Fruit fly (Drosophila melanogaster) whole organism, embryonic: Measurements from ENCODE around the gene CG45099.

ENCODE experiments used
- Bgb ChIP-seq: fragments of 200-800 bp; sonication (Bioruptor generic); IDR thresholded peaks from 2 replicates; pipeline ENCODE4 v1.3.6; 2022; ENCODE audit warnings: missing biosample characterization, missing genetic modification characterization; ENCODE audit not compliant: partially characterized antibody
- CG10959 ChIP-seq: fragments of 200-800 bp; sonication (Bioruptor generic); IDR thresholded peaks from 2 replicates; pipeline ENCODE4 v1.3.6; 2022; ENCODE audit warnings: missing biosample characterization, missing genetic modification characterization
- CG12071 ChIP-seq: fragments of 200-800 bp; sonication (Bioruptor generic); optimal IDR thresholded peaks from 3 replicates; lab custom pipeline; 2018; ENCODE audit warnings: missing biosample characterization, mild to moderate bottlenecking, missing genetic modification characterization
- CG12155 ChIP-seq: fragments of 200-800 bp; sonication (Bioruptor generic); optimal IDR thresholded peaks from 3 replicates; lab custom pipeline; 2016; ENCODE audit warnings: missing biosample characterization, missing genetic modification characterization
- CG13775 ChIP-seq: fragments of 200-800 bp; sonication (Bioruptor generic); optimal IDR thresholded peaks from 3 replicates; lab custom pipeline; 2017; ENCODE audit warnings: missing biosample characterization, mild to moderate bottlenecking, missing genetic modification characterization
- CG13894 ChIP-seq: fragments of 200-800 bp; sonication (Bioruptor generic); optimal IDR thresholded peaks from 3 replicates; lab custom pipeline; 2018; ENCODE audit warnings: missing biosample characterization, mild to moderate bottlenecking, missing genetic modification characterization, moderate library complexity
- CG14965 ChIP-seq: fragments of 200-800 bp; sonication (Bioruptor generic); optimal IDR thresholded peaks from 2 replicates; lab custom pipeline; 2016; ENCODE audit warnings: missing biosample characterization, missing genetic modification characterization, borderline replicate concordance
- CG15514 ChIP-seq: fragments of 200-800 bp; sonication (Bioruptor generic); optimal IDR thresholded peaks from 3 replicates; lab custom pipeline; 2017; ENCODE audit warnings: missing biosample characterization, missing genetic modification characterization, mild to moderate bottlenecking, moderate library complexity, missing genetic modification reagents
- CG16863 ChIP-seq: fragments of 200-800 bp; sonication (Bioruptor generic); optimal IDR thresholded peaks from 3 replicates; lab custom pipeline; 2016; ENCODE audit warnings: missing biosample characterization, missing genetic modification characterization
- CG17802 ChIP-seq: fragments of 200-800 bp; sonication (Bioruptor generic); optimal IDR thresholded peaks from 2 replicates; lab custom pipeline; 2018; ENCODE audit warnings: missing biosample characterization, mild to moderate bottlenecking, missing genetic modification characterization, moderate library complexity
- CG18619 ChIP-seq: fragments of 200-800 bp; sonication (Bioruptor generic); optimal IDR thresholded peaks from 3 replicates; lab custom pipeline; 2017; ENCODE audit warnings: missing biosample characterization, mild to moderate bottlenecking, missing genetic modification characterization
- CG3065 ChIP-seq: fragments of 200-800 bp; sonication (Bioruptor generic); optimal IDR thresholded peaks from 2 replicates; lab custom pipeline; 2016; ENCODE audit warnings: missing biosample characterization, missing genetic modification characterization
- CG32532 ChIP-seq: fragments of 200-800 bp; sonication (Bioruptor generic); IDR thresholded peaks from 2 replicates; pipeline ENCODE4 v1.3.6; 2022; ENCODE audit warnings: missing biosample characterization, missing genetic modification characterization
- CG3407 ChIP-seq: fragments of 200-800 bp; sonication (Bioruptor generic); optimal IDR thresholded peaks from 2 replicates; lab custom pipeline; 2018; ENCODE audit warnings: missing biosample characterization, mild to moderate bottlenecking, missing genetic modification characterization
- CG4360 ChIP-seq: fragments of 200-800 bp; sonication (Bioruptor generic); IDR thresholded peaks from 2 replicates; pipeline ENCODE4 v1.3.6; 2022; ENCODE audit warnings: missing biosample characterization, missing genetic modification characterization
- Doc3 ChIP-seq: fragments of 200-800 bp; sonication (Bioruptor generic); IDR thresholded peaks from 3 replicates; pipeline ENCODE4 v1.3.6; 2022; ENCODE audit warnings: missing biosample characterization, missing genetic modification characterization; ENCODE audit not compliant: partially characterized antibody
- H15 ChIP-seq: fragments of 200-800 bp; sonication (Bioruptor generic); IDR thresholded peaks from 3 replicates; pipeline ENCODE4 v1.3.6; 2022; ENCODE audit warnings: missing biosample characterization, missing genetic modification characterization
- H2.0 ChIP-seq: fragments of 200-800 bp; sonication (Bioruptor generic); IDR thresholded peaks from 2 replicates; pipeline ENCODE4 v1.3.6; 2022; ENCODE audit warnings: missing biosample characterization, missing genetic modification characterization
- HLH3B ChIP-seq: fragments of 200-800 bp; sonication (Bioruptor generic); IDR thresholded peaks from 2 replicates; pipeline ENCODE4 v1.3.6; 2022; ENCODE audit warnings: missing biosample characterization, missing genetic modification characterization
- HLH4C ChIP-seq: fragments of 200-800 bp; sonication (Bioruptor generic); IDR thresholded peaks from 3 replicates; pipeline ENCODE4 v1.3.6; 2022; ENCODE audit warnings: missing biosample characterization, missing genetic modification characterization; ENCODE audit not compliant: partially characterized antibody
- Hr78 ChIP-seq, 2 experiments: fragments of 200-800 bp in 1 of 2; fragments of >200 bp in 1 of 2; sonication (Bioruptor generic) in 1 of 2; optimal IDR thresholded peaks; 2 replicates each; lab custom pipeline; 2017 to 2019; ENCODE audit warnings: missing biosample characterization in 2 of 2, missing genetic modification characterization in 2 of 2, mild to moderate bottlenecking in 1 of 2, moderate library complexity in 1 of 2
- Jarid2 ChIP-seq: fragments of 200-800 bp; sonication (Bioruptor generic); optimal IDR thresholded peaks from 3 replicates; lab custom pipeline; 2017; ENCODE audit warnings: mild to moderate bottlenecking, missing biosample characterization, missing genetic modification reagents, missing genetic modification characterization
- Lhr ChIP-seq: fragments of 200-800 bp; sonication (Bioruptor generic); optimal IDR thresholded peaks from 3 replicates; lab custom pipeline; 2017; ENCODE audit warnings: mild to moderate bottlenecking, missing biosample characterization, missing genetic modification reagents, missing genetic modification characterization
- Neu2 ChIP-seq: fragments of 200-800 bp; sonication (Bioruptor generic); optimal IDR thresholded peaks from 3 replicates; lab custom pipeline; 2016; ENCODE audit warnings: missing biosample characterization, missing genetic modification characterization, borderline replicate concordance
- Poxn ChIP-seq: fragments of 200-800 bp; sonication (Bioruptor generic); IDR thresholded peaks from 2 replicates; pipeline ENCODE4 v1.3.6; 2022; ENCODE audit warnings: missing biosample characterization, missing genetic modification characterization
- Ravus ChIP-seq: fragments of 200-800 bp; sonication (Bioruptor generic); IDR thresholded peaks from 2 replicates; pipeline ENCODE4 v1.3.6; 2022; ENCODE audit warnings: missing biosample characterization, missing genetic modification characterization
- Sox100B ChIP-seq: fragments of 200-800 bp; sonication (Bioruptor generic); optimal IDR thresholded peaks from 3 replicates; lab custom pipeline; 2018; ENCODE audit warnings: missing biosample characterization, mild to moderate bottlenecking, missing genetic modification characterization
- Taf1 ChIP-seq: fragments of 200-800 bp; sonication (Bioruptor generic); IDR thresholded peaks from 2 replicates; pipeline ENCODE4 v1.3.6; 2022; ENCODE audit warnings: missing biosample characterization, missing genetic modification characterization
- Usf ChIP-seq: fragments of 200-800 bp; sonication (Bioruptor generic); optimal IDR thresholded peaks from 2 replicates; lab custom pipeline; 2017; ENCODE audit warnings: missing genotype, missing biosample characterization, missing genetic modification characterization
- Xbp1 ChIP-seq: fragments of 200-800 bp; sonication (Bioruptor generic); optimal IDR thresholded peaks from 3 replicates; lab custom pipeline; 2016; ENCODE audit warnings: missing biosample characterization, mild to moderate bottlenecking, missing genetic modification characterization
- amos ChIP-seq: fragments of 200-800 bp; sonication (Bioruptor generic); IDR thresholded peaks from 2 replicates; pipeline ENCODE4 v1.3.6; 2022; ENCODE audit warnings: missing biosample characterization, missing genetic modification characterization; ENCODE audit not compliant: partially characterized antibody
- br ChIP-seq: fragments of >200 bp; optimal IDR thresholded peaks from 2 replicates; lab custom pipeline; 2017
- cato ChIP-seq: fragments of 200-800 bp; sonication (Bioruptor generic); optimal IDR thresholded peaks from 2 replicates; lab custom pipeline; 2016; ENCODE audit warnings: missing biosample characterization, missing genetic modification characterization, borderline replicate concordance
- caup ChIP-seq: fragments of 200-800 bp; sonication (Bioruptor generic); optimal IDR thresholded peaks from 3 replicates; lab custom pipeline; 2017; ENCODE audit warnings: missing biosample characterization, mild to moderate bottlenecking, missing genetic modification characterization, moderate library complexity; ENCODE audit not compliant: severe bottlenecking
- cg ChIP-seq: fragments of 200-800 bp; sonication (Bioruptor generic); optimal IDR thresholded peaks from 3 replicates; lab custom pipeline; 2019; ENCODE audit warnings: missing biosample characterization, mild to moderate bottlenecking, missing genetic modification characterization, moderate library complexity
- corto ChIP-seq: fragments of 200-800 bp; sonication (Bioruptor generic); optimal IDR thresholded peaks from 2 replicates; lab custom pipeline; 2016; ENCODE audit warnings: missing biosample characterization, mild to moderate bottlenecking, missing genetic modification characterization, moderate library complexity
- fd64A ChIP-seq: fragments of 200-800 bp; sonication (Bioruptor generic); optimal IDR thresholded peaks from 3 replicates; lab custom pipeline; 2018; ENCODE audit warnings: missing biosample characterization, mild to moderate bottlenecking, missing genetic modification characterization
- fd96Cb ChIP-seq: fragments of 200-800 bp; sonication (Bioruptor generic); optimal IDR thresholded peaks from 2 replicates; lab custom pipeline; 2018; ENCODE audit warnings: missing biosample characterization, mild to moderate bottlenecking, missing genetic modification characterization, moderate library complexity
- grau ChIP-seq: fragments of 200-800 bp; optimal IDR thresholded peaks from 3 replicates; lab custom pipeline; 2019; ENCODE audit warnings: missing biosample characterization, mild to moderate bottlenecking, missing genetic modification characterization, moderate library complexity
- ken ChIP-seq: fragments of 200-800 bp; sonication (Bioruptor generic); IDR thresholded peaks from 3 replicates; pipeline ENCODE4 v1.3.6; 2022; ENCODE audit warnings: missing biosample characterization, missing genetic modification characterization
- lov ChIP-seq, 2 experiments: fragments of 200-800 bp in 1 of 2; fragments of >200 bp in 1 of 2; sonication (Bioruptor generic) in 1 of 2; IDR thresholded peaks in 1 of 2; optimal IDR thresholded peaks in 1 of 2; 2 replicates in 1 of 2; 3 replicates in 1 of 2; pipeline versions ENCODE4 v1.3.6 to Lab custom; 2017 to 2022; ENCODE audit warnings: missing biosample characterization in 1 of 2, missing genetic modification characterization in 1 of 2
- peb ChIP-seq: fragments of 200-800 bp; sonication (Bioruptor generic); IDR thresholded peaks from 2 replicates; pipeline ENCODE4 v1.3.6; 2022; ENCODE audit warnings: missing biosample characterization, missing genetic modification characterization
- pnt ChIP-seq: fragments of 200-800 bp; sonication (Bioruptor generic); optimal IDR thresholded peaks from 3 replicates; lab custom pipeline; 2016; ENCODE audit warnings: missing biosample characterization, missing genetic modification characterization
- stc ChIP-seq: fragments of 200-800 bp; sonication (Bioruptor generic); IDR thresholded peaks from 2 replicates; pipeline ENCODE4 v1.3.6; 2022; ENCODE audit warnings: missing biosample characterization, missing genetic modification characterization
- ttk ChIP-seq: fragments of 200-800 bp; sonication (Bioruptor generic); IDR thresholded peaks from 2 replicates; pipeline ENCODE4 v2.1.2; 2022; ENCODE audit warnings: missing biosample characterization, missing genetic modification characterization
- tup ChIP-seq: fragments of 200-800 bp; sonication (Bioruptor generic); optimal IDR thresholded peaks from 2 replicates; lab custom pipeline; 2016; ENCODE audit warnings: missing biosample characterization, mild to moderate bottlenecking, missing genetic modification characterization, moderate library complexity
- unpg ChIP-seq: fragments of 200-800 bp; sonication (Bioruptor generic); optimal IDR thresholded peaks from 3 replicates; lab custom pipeline; 2018; ENCODE audit warnings: missing biosample characterization, mild to moderate bottlenecking, missing genetic modification characterization, moderate library complexity
- zen2 ChIP-seq: fragments of 200-800 bp; sonication (Bioruptor generic); IDR thresholded peaks from 3 replicates; pipeline ENCODE4 v1.3.6; 2022; ENCODE audit warnings: missing biosample characterization, missing genetic modification characterization; ENCODE audit not compliant: partially characterized antibody

CG45099 gene

DNA sequence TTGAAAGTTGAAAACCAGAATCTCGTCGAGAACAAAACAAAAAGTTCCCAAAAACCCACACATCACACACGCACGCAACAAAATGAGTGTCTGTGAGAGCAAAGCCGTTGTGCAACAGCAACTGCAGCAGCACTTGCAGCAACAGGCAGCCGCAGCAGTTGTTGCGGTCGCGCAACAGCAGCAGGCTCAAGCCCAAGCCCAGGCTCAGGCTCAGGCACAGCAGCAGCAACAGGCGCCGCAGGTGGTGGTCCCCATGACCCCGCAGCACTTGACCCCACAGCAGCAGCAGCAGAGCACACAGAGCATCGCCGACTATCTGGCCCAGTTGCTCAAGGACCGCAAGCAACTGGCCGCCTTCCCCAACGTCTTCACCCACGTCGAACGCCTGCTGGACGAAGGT, 8.9 kb upstream of the CG45099 start (continued):
- TF ChIP-seq CG3407 (GFP tag; lab: Kevin White, UChicago) (no peak), CG13894 (tag; lab: Kevin White, UChicago) (no peak), CG10959 (GFP tag; lab: Robert Waterston, UW) (no peak), caup (GFP tag; lab: Kevin White, UChicago) (no peak), Hr78 (GFP tag; optimal IDR thresholded peaks at IDR 0.05; lab: Kevin White, UChicago) (peak in 1 of 2 experiments; percentile 64), CG13775 (GFP tag; lab: Kevin White, UChicago) (no peak), Taf1 (GFP tag; lab: Robert Waterston, UW) (no peak), CG18619 (no peak), CG32532 (GFP tag; lab: Robert Waterston, UW) (no peak), ken (0 out of 3 replicates have a peak, but pooled peaks have one; percentile 30), lov (optimal IDR thresholded peaks at IDR 0.05; lab: Kevin White, UChicago) (no peak), lov (GFP tag; IDR thresholded peaks at IDR 0.05; lab: Robert Waterston, UW) (peak; percentile 50; the same call in 1 of the 3 replicates), amos (GFP tag; lab: Robert Waterston, UW) (no peak)
- TF ChIP-seq, all 482 proteins: peak for 21

DNA sequence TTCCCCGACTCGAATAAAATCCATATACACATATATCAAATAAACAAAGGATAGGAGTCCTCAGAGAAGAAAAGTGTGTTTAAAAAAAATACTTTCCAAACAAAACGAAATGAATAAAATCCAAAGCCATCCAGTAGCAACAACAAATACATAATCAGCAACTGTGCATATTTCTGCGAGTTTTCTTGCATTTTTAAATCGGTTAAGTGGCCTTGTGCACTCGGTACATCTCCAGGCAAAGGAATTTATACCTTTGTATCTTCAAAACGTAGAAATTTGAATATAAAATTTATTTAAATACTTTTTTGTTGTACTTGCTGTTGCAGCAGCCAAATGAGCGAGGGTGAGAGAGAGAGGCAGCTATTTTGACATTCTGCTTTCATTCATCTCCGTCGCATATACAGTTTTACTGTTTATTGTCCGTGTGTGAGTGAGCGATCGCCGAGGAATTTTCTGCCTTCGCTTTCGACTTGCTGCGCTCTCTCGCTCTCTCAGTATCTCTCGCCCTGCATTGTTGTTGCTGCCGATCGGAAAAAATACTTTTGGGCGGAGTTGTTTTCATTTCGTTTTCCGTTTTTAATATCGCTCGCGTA, 8.3 kb upstream of the CG45099 start:
- TF ChIP-seq Usf (GFP tag; lab: Kevin White, UChicago) = no peak
- TF ChIP-seq br = no peak
- TF ChIP-seq CG4360 (GFP tag; lab: Robert Waterston, UW) = peak; percentile 72
- TF ChIP-seq ttk (GFP tag; lab: Robert Waterston, UW) = no peak
- TF ChIP-seq Sox100B = no peak
- peak; percentile 31 for TF ChIP-seq corto (GFP tag; lab: Kevin White, UChicago)
- TF ChIP-seq tup = no peak
- no peak for TF ChIP-seq H2.0 (GFP tag; lab: Robert Waterston, UW)
- TF ChIP-seq Ravus = no peak
- TF ChIP-seq Lhr (GFP tag; lab: Kevin White, UChicago) = no peak
- TF ChIP-seq Doc3 (GFP tag; lab: Robert Waterston, UW) = no peak
- no peak for TF ChIP-seq Xbp1 (GFP tag; lab: Kevin White, UChicago)
- TF ChIP-seq Bgb (GFP tag; lab: Robert Waterston, UW) = no peak
- peak; percentile 1; the same call in 1 of the 3 replicates for TF ChIP-seq HLH4C (GFP tag; lab: Robert Waterston, UW)
- TF ChIP-seq Neu2 = no peak
- TF ChIP-seq Poxn (GFP tag; lab: Robert Waterston, UW) = no peak
- TF ChIP-seq fd64A (GFP tag; lab: Kevin White, UChicago) = no peak
- TF ChIP-seq cg = peak; percentile 73
- no peak for TF ChIP-seq CG3065
- no peak for TF ChIP-seq fd96Cb (tag; lab: Kevin White, UChicago)
- TF ChIP-seq CG17802 (tag; lab: Kevin White, UChicago) = no peak
- TF ChIP-seq HLH3B = no peak
- TF ChIP-seq Jarid2 (GFP tag; lab: Kevin White, UChicago) = peak; percentile 77
- TF ChIP-seq stc (GFP tag; lab: Robert Waterston, UW) = no peak
- no peak for TF ChIP-seq CG12071
- TF ChIP-seq unpg = no peak
- no peak for TF ChIP-seq peb (GFP tag; lab: Robert Waterston, UW)
- no peak for TF ChIP-seq H15 (GFP tag; lab: Robert Waterston, UW)
- no peak for TF ChIP-seq CG12155 (GFP tag; lab: Kevin White, UChicago)
- no peak for TF ChIP-seq cato (GFP tag; lab: Kevin White, UChicago)
- TF ChIP-seq CG15514 (GFP tag; lab: Kevin White, UChicago) = no peak
- no peak for TF ChIP-seq pnt
- TF ChIP-seq zen2 (GFP tag; lab: Robert Waterston, UW) = peak; percentile 23; the same call in 1 of the 3 replicates
- TF ChIP-seq grau = no peak
- no peak for TF ChIP-seq CG16863 (GFP tag; lab: Kevin White, UChicago)
- TF ChIP-seq CG14965 (GFP tag; lab: Kevin White, UChicago) = no peak
